Worm (Caenorhabditis elegans) whole organism, late embryonic: ENCODE data around the gene F14H3.3.
"Not testable (repeated sequence)": the region's sequence is repeated elsewhere in the genome, so short reads cannot be mapped to it uniquely, and the experiment has no call there.

Experiments used
- F13H6.1 ChIP-seq: sonication (generic microtip); optimal IDR thresholded peaks from 2 replicates; lab custom pipeline; 2016; ENCODE audit warnings: missing genetic modification characterization, missing compliant biosample characterization
- ceh-6 ChIP-seq: fragments of 200-800 bp; sonication (Bioruptor generic); optimal IDR thresholded peaks from 2 replicates; lab custom pipeline; 2018; ENCODE audit warnings: mild to moderate bottlenecking, missing genetic modification characterization, missing compliant biosample characterization
- ets-4 ChIP-seq: sonication (generic microtip); optimal IDR thresholded peaks from 2 replicates; lab custom pipeline; 2016; ENCODE audit warnings: missing genetic modification characterization, missing compliant biosample characterization
- fkh-6 ChIP-seq: sonication (generic microtip); optimal IDR thresholded peaks from 2 replicates; lab custom pipeline; 2016; ENCODE audit warnings: missing genetic modification characterization, missing compliant biosample characterization
- hlh-30 ChIP-seq: sonication (generic microtip); optimal IDR thresholded peaks from 2 replicates; lab custom pipeline; 2017; ENCODE audit warnings: antibody characterized with exemption, missing genetic modification characterization, missing compliant biosample characterization; ENCODE audit not compliant: insufficient read depth
- lim-6 ChIP-seq: sonication (generic microtip); optimal IDR thresholded peaks from 2 replicates; lab custom pipeline; 2016; ENCODE audit warnings: missing genetic modification characterization, missing compliant biosample characterization
- lin-11 ChIP-seq: fragments of 200-800 bp; sonication (Bioruptor generic); optimal IDR thresholded peaks from 2 replicates; lab custom pipeline; 2018; ENCODE audit warnings: mild to moderate bottlenecking, missing genetic modification characterization, missing compliant biosample characterization
- pha-4 ChIP-seq: fragments of 150-350 bp; optimal IDR thresholded peaks from 2 replicates; lab custom pipeline; 2018; ENCODE audit warnings: missing biosample characterization, missing genetic modification reagents, missing genetic modification characterization
- sdc-2 ChIP-seq: sonication (generic microtip); optimal IDR thresholded peaks from 2 replicates; lab custom pipeline; 2016; ENCODE audit warnings: missing genotype, missing genetic modification characterization, missing compliant biosample characterization
- unc-86 ChIP-seq: sonication (generic microtip); optimal IDR thresholded peaks from 2 replicates; lab custom pipeline; 2016; ENCODE audit warnings: missing genetic modification characterization, missing compliant biosample characterization
- zip-5 ChIP-seq: sonication (generic microtip); optimal IDR thresholded peaks from 2 replicates; lab custom pipeline; 2016; ENCODE audit warnings: missing genetic modification characterization, missing compliant biosample characterization

DNA sequence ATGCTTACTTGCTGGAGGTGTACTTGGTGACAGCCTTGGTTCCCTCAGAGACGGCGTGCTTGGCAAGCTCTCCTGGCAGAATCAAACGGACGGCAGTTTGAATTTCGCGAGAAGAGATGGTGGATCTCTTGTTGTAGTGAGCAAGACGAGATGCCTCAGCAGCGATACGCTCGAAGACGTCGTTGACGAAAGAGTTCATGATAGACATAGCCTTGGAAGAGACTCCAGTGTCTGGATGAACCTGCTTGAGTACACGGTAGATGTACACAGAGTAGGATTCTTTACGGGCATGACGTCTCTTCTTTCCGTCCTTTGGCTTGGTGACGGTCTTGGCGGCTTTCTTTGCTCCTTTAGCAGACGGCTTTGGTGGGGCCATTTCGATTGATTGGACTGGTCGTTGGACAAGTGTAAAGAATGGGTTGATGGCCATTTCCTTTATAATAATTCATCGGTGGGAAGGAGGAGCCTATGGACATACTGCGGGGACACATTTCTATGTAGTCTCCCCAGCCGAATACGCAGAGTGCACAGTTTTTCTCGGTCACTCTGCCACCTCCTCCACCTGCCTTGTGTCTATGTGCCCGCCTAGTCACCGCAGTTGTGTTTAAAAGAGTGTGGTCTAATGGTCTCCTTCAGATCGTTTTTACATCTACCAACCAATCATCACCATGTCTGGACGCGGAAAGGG is 13.0 kb downstream of the F14H3.3 start, which contains the start of the genes his-4 and his-3:
- TF ChIP-seq pha-4; zip-5; ets-4 (tag; lab: Kevin White, UChicago); hlh-30 (tag; lab: Kevin White, UChicago); lin-11 (tag; lab: Kevin White, UChicago); F13H6.1 (tag; lab: Kevin White, UChicago); ceh-6 (GFP tag; lab: Kevin White, UChicago); fkh-6 (tag; lab: Kevin White, UChicago); unc-86 (tag; lab: Kevin White, UChicago); sdc-2 (tag; lab: Kevin White, UChicago); lim-6 (tag; lab: Kevin White, UChicago): not testable (repeated sequence)
